Comparison of ENCODE assay signal across 2 fruit fly cellular contexts in the genomic region with DNA sequence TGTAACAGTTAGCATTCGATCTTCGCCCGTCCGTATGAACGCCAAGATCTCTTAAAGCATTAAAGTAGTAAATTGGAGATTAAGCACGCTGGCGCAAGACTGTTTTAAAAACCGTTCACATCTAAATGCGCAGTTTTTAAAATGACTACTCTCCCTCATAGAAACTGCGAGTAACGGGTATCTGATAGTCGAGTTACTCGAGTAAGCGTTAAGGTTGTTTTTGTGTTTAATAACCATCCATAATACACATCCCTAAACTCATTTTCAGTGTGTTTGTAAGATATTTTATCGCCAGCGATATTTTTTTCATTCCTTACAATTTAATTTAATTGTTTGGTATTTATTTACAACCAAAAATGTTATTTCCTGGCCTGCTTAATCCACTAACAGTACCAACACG.
TF ChIP-seq lines count a peak whose summit lies in the region.

No protein-coding gene starts in this region.

- no peak for TF ChIP-seq CTCF in whole organism, embryonic (GFP tag; optimal IDR thresholded peaks at IDR 0.05; lab: Kevin White, UChicago)

TF ChIP-seq in whole organism, adult, 20 proteins besides CTCF, POLR2A, EP300 and RAD21:
- TF ChIP-seq CG5204 (GFP tag; optimal IDR thresholded peaks at IDR 0.05; lab: Kevin White, UChicago), result no peak
- peak; percentile 67 for TF ChIP-seq kay (GFP tag; lab: Kevin White, UChicago; ENCODE audit: borderline replicate concordance)

TF ChIP-seq in whole organism, embryonic, 481 proteins besides CTCF, POLR2A, EP300 and RAD21 (continues in another document):
- TF ChIP-seq bcd (GFP tag; optimal IDR thresholded peaks at IDR 0.05; lab: Kevin White, UChicago), result no peak
- peak; percentile 57; the same call in 1 of the 3 replicates for TF ChIP-seq hb (GFP tag; IDR thresholded peaks at IDR 0.05; lab: Robert Waterston, UW; ENCODE audit: partially characterized antibody)
- no peak for TF ChIP-seq CG3995 (GFP tag; optimal IDR thresholded peaks at IDR 0.05; lab: Kevin White, UChicago)
- TF ChIP-seq klu (GFP tag; IDR thresholded peaks at IDR 0.05; lab: Robert Waterston, UW), result no peak
- peak; percentile 37; the same call in 1 of the 2 replicates for TF ChIP-seq inv (GFP tag; IDR thresholded peaks at IDR 0.05; lab: Robert Waterston, UW; ENCODE audit: partially characterized antibody)
- no peak for TF ChIP-seq lbe (GFP tag; optimal IDR thresholded peaks at IDR 0.05; lab: Kevin White, UChicago)
- TF ChIP-seq CG17385 (GFP tag; optimal IDR thresholded peaks at IDR 0.05; lab: Kevin White, UChicago), result no peak
- TF ChIP-seq CG12071 (GFP tag; optimal IDR thresholded peaks at IDR 0.05; lab: Kevin White, UChicago), result no peak
- no peak for TF ChIP-seq HmgD (GFP tag; optimal IDR thresholded peaks at IDR 0.05; lab: Kevin White, UChicago)
- no peak for TF ChIP-seq gce (GFP tag; IDR thresholded peaks at IDR 0.05; lab: Robert Waterston, UW)
- no peak for TF ChIP-seq Lpt (GFP tag; optimal IDR thresholded peaks at IDR 0.05; lab: Kevin White, UChicago)
- TF ChIP-seq HmgZ (tag; optimal IDR thresholded peaks at IDR 0.05; lab: Kevin White, UChicago), result no peak
- TF ChIP-seq HLH4C (GFP tag; IDR thresholded peaks at IDR 0.05; lab: Robert Waterston, UW; ENCODE audit: partially characterized antibody), result peak; percentile 50; the same call in 2 of the 3 replicates
- TF ChIP-seq CG16813 (GFP tag; IDR thresholded peaks at IDR 0.05; lab: Robert Waterston, UW; ENCODE audit: partially characterized antibody), result peak; percentile 74
- TF ChIP-seq CG32767 (GFP tag; IDR thresholded peaks at IDR 0.05; lab: Robert Waterston, UW), result no peak
- TF ChIP-seq CG10267 (tag; optimal IDR thresholded peaks at IDR 0.05; lab: Kevin White, UChicago), result no peak
- no peak for TF ChIP-seq CG13287 (GFP tag; IDR thresholded peaks at IDR 0.05; lab: Robert Waterston, UW; ENCODE audit: partially characterized antibody)
- no peak for TF ChIP-seq corto (GFP tag; optimal IDR thresholded peaks at IDR 0.05; lab: Kevin White, UChicago)
- no peak for TF ChIP-seq CG32532 (GFP tag; IDR thresholded peaks at IDR 0.05; lab: Robert Waterston, UW)
- no peak for TF ChIP-seq Hey (tag; optimal IDR thresholded peaks at IDR 0.05; lab: Kevin White, UChicago)
- no peak for TF ChIP-seq CG2889 (GFP tag; IDR thresholded peaks at IDR 0.05; lab: Robert Waterston, UW)
- no peak for TF ChIP-seq CG17186 (GFP tag; optimal IDR thresholded peaks at IDR 0.05; lab: Kevin White, UChicago)
- TF ChIP-seq lilli (GFP tag; optimal IDR thresholded peaks at IDR 0.05; lab: Kevin White, UChicago), result no peak
- no peak for TF ChIP-seq da (GFP tag; optimal IDR thresholded peaks at IDR 0.05; lab: Kevin White, UChicago)
- peak; percentile 80 for TF ChIP-seq nerfin-2 (GFP tag; IDR thresholded peaks at IDR 0.05; lab: Robert Waterston, UW; ENCODE audit: partially characterized antibody)
- no peak for TF ChIP-seq jigr1 (GFP tag; IDR thresholded peaks at IDR 0.05; lab: Robert Waterston, UW)
- TF ChIP-seq CG11695 (GFP tag; IDR thresholded peaks at IDR 0.05; lab: Robert Waterston, UW), result no peak
- no peak for TF ChIP-seq CG12769 (tag; optimal IDR thresholded peaks at IDR 0.05; lab: Kevin White, UChicago)
- 0 out of 4 replicates have a peak, but pooled peaks have one; percentile 22 for TF ChIP-seq Dll (GFP tag; IDR thresholded peaks at IDR 0.05; lab: Robert Waterston, UW; ENCODE audit: partially characterized antibody)
- 0 out of 2 replicates have a peak, but pooled peaks have one; percentile 36 for TF ChIP-seq Bgb (GFP tag; IDR thresholded peaks at IDR 0.05; lab: Robert Waterston, UW; ENCODE audit: partially characterized antibody)
- TF ChIP-seq Elba2 (GFP tag; optimal IDR thresholded peaks at IDR 0.05; lab: Kevin White, UChicago), result no peak
- peak; percentile 46; the same call in 1 of the 2 replicates for TF ChIP-seq Scr (GFP tag; IDR thresholded peaks at IDR 0.05; lab: Robert Waterston, UW; ENCODE audit: partially characterized antibody)
- no peak for TF ChIP-seq CG6654 (GFP tag; optimal IDR thresholded peaks at IDR 0.05; lab: Kevin White, UChicago)
- no peak for TF ChIP-seq gsb-n (tag; optimal IDR thresholded peaks at IDR 0.05; lab: Kevin White, UChicago)
- no peak for TF ChIP-seq ara (GFP tag; IDR thresholded peaks at IDR 0.05; lab: Robert Waterston, UW)
- TF ChIP-seq ab (GFP tag; optimal IDR thresholded peaks at IDR 0.05; lab: Kevin White, UChicago), result no peak
- no peak for TF ChIP-seq CG14441 (GFP tag; IDR thresholded peaks at IDR 0.05; lab: Robert Waterston, UW)
- TF ChIP-seq CG6813 (GFP tag; optimal IDR thresholded peaks at IDR 0.05; lab: Kevin White, UChicago), result no peak
- TF ChIP-seq pho (GFP tag; optimal IDR thresholded peaks at IDR 0.05; lab: Kevin White, UChicago), result no peak
- TF ChIP-seq eve (GFP tag; optimal IDR thresholded peaks at IDR 0.05; lab: Kevin White, UChicago), result no peak
- 0 out of 2 replicates have a peak, but pooled peaks have one; percentile 21 for TF ChIP-seq amos (GFP tag; IDR thresholded peaks at IDR 0.05; lab: Robert Waterston, UW; ENCODE audit: partially characterized antibody)
- TF ChIP-seq dmrt99B (tag; optimal IDR thresholded peaks at IDR 0.05; lab: Kevin White, UChicago), result no peak
- TF ChIP-seq Bdp1 (GFP tag; optimal IDR thresholded peaks at IDR 0.05; lab: Kevin White, UChicago), result no peak
- TF ChIP-seq CG16863 (GFP tag; optimal IDR thresholded peaks at IDR 0.05; lab: Kevin White, UChicago), result no peak
- no peak for TF ChIP-seq CG6854 (GFP tag; optimal IDR thresholded peaks at IDR 0.05; lab: Kevin White, UChicago)
- no peak for TF ChIP-seq Adf1 (GFP tag; IDR thresholded peaks at IDR 0.05; lab: Robert Waterston, UW)
- no peak for TF ChIP-seq Max (GFP tag; optimal IDR thresholded peaks at IDR 0.05; lab: Kevin White, UChicago)
- TF ChIP-seq pan (optimal IDR thresholded peaks at IDR 0.05; lab: Kevin White, UChicago), result no peak
- TF ChIP-seq pan (GFP tag; optimal IDR thresholded peaks at IDR 0.05 in 1 of 2, IDR thresholded peaks at IDR 0.05 in 1 of 2), result no peak
- no peak for TF ChIP-seq CG13624 (GFP tag; optimal IDR thresholded peaks at IDR 0.05; lab: Kevin White, UChicago)
- no peak for TF ChIP-seq toy (GFP tag; IDR thresholded peaks at IDR 0.05; lab: Robert Waterston, UW)
- TF ChIP-seq CG6683 (GFP tag; optimal IDR thresholded peaks at IDR 0.05; lab: Kevin White, UChicago), result no peak
- TF ChIP-seq tll (GFP tag; optimal IDR thresholded peaks at IDR 0.05; lab: Kevin White, UChicago), result no peak
- no peak for TF ChIP-seq Tbp (GFP tag; optimal IDR thresholded peaks at IDR 0.05; lab: Kevin White, UChicago)
- no peak for TF ChIP-seq CG13123 (GFP tag; optimal IDR thresholded peaks at IDR 0.05; lab: Kevin White, UChicago)
- no peak for TF ChIP-seq CG9215 (GFP tag; IDR thresholded peaks at IDR 0.05; lab: Robert Waterston, UW)
- no peak for TF ChIP-seq CG15479 (GFP tag; optimal IDR thresholded peaks at IDR 0.05; lab: Kevin White, UChicago)
- TF ChIP-seq CG6791 (GFP tag; IDR thresholded peaks at IDR 0.05; lab: Robert Waterston, UW; ENCODE audit: partially characterized antibody), result peak; percentile 56; the same call in 2 of the 3 replicates
- TF ChIP-seq run (tag; optimal IDR thresholded peaks at IDR 0.05; lab: Kevin White, UChicago), result no peak
- no peak for TF ChIP-seq Rfx (GFP tag; IDR thresholded peaks at IDR 0.05; lab: Robert Waterston, UW)
- no peak for TF ChIP-seq ken (GFP tag; IDR thresholded peaks at IDR 0.05; lab: Robert Waterston, UW)
- TF ChIP-seq CG17328 (GFP tag; IDR thresholded peaks at IDR 0.05; lab: Robert Waterston, UW), result no peak
- TF ChIP-seq CG14667 (GFP tag; IDR thresholded peaks at IDR 0.05; lab: Robert Waterston, UW), result no peak
- no peak for TF ChIP-seq CG4617 (GFP tag; optimal IDR thresholded peaks at IDR 0.05; lab: Kevin White, UChicago; ENCODE audit: borderline replicate concordance)
- no peak for TF ChIP-seq CG10274 (GFP tag; optimal IDR thresholded peaks at IDR 0.05; lab: Kevin White, UChicago)
- TF ChIP-seq Nf-YB (GFP tag; optimal IDR thresholded peaks at IDR 0.05; lab: Kevin White, UChicago), result no peak
- no peak for TF ChIP-seq en (GFP tag; optimal IDR thresholded peaks at IDR 0.05; lab: Kevin White, UChicago)
- no peak for TF ChIP-seq CG11456 (GFP tag; IDR thresholded peaks at IDR 0.05; lab: Robert Waterston, UW)
- TF ChIP-seq grn (GFP tag; optimal IDR thresholded peaks at IDR 0.05; lab: Kevin White, UChicago), result no peak
- no peak for TF ChIP-seq Sin3A (optimal IDR thresholded peaks at IDR 0.05; lab: Kevin White, UChicago)
- no peak for TF ChIP-seq CG12391 (tag; optimal IDR thresholded peaks at IDR 0.05; lab: Kevin White, UChicago)
- no peak for TF ChIP-seq PHDP (tag; optimal IDR thresholded peaks at IDR 0.05; lab: Kevin White, UChicago)
- TF ChIP-seq gcm (GFP tag; optimal IDR thresholded peaks at IDR 0.05; lab: Kevin White, UChicago), result no peak
- TF ChIP-seq Blimp-1 (GFP tag; optimal IDR thresholded peaks at IDR 0.05; lab: Kevin White, UChicago), result no peak
- no peak for TF ChIP-seq CG3847 (GFP tag; IDR thresholded peaks at IDR 0.05; lab: Robert Waterston, UW)
- TF ChIP-seq CG3407 (GFP tag; optimal IDR thresholded peaks at IDR 0.05; lab: Kevin White, UChicago), result no peak
- TF ChIP-seq CG14860 (GFP tag; IDR thresholded peaks at IDR 0.05; lab: Robert Waterston, UW; ENCODE audit: partially characterized antibody), result peak; percentile 58; the same call in 2 of the 3 replicates
- TF ChIP-seq chinmo (GFP tag; IDR thresholded peaks at IDR 0.05; lab: Robert Waterston, UW; ENCODE audit: partially characterized antibody), result no peak
- no peak for TF ChIP-seq CG3726 (GFP tag; IDR thresholded peaks at IDR 0.05; lab: Robert Waterston, UW)
- no peak for TF ChIP-seq mam (GFP tag; optimal IDR thresholded peaks at IDR 0.05; lab: Kevin White, UChicago)
- no peak for TF ChIP-seq CG9727 (GFP tag; optimal IDR thresholded peaks at IDR 0.05; lab: Kevin White, UChicago)
- no peak for TF ChIP-seq slbo (GFP tag; IDR thresholded peaks at IDR 0.05; lab: Robert Waterston, UW)
- TF ChIP-seq mld (GFP tag; IDR thresholded peaks at IDR 0.05; lab: Robert Waterston, UW; ENCODE audit: partially characterized antibody), result peak; percentile 54; the same call in 1 of the 3 replicates
